Fruit fly (Drosophila melanogaster): ENCODE results near the gene CG10804.

DNA sequence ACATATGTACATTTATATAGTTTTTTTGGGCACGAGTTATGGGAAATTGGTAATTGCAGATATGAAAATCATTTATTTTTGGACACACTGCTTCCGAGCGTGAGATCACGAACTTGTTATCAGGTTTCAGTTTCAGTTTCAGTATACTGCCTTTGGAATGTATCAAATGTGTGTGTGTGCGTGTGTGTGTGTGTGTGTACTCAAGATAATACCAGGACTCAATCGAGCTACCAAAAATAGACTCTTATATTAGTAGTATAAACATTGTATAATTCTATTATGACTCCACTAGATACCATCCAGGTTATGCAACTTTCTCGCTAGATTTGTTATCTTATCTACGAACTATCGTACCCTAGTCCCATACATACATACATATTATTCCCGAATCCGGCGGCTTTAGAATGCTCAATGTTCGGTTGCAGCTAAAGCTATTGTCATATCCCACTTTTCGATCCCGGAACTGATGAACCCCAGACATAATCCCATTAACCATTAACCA lies 33.2 kb downstream of the CG10804 start, which contains the start of gene CG12535:
- TF ChIP-seq Myc (optimal IDR thresholded peaks at IDR 0.05) (no peak), ttk (optimal IDR thresholded peaks at IDR 0.05) (no peak), insv (optimal IDR thresholded peaks at IDR 0.05) (no peak), psq (optimal IDR thresholded peaks at IDR 0.05) (no peak), h (optimal IDR thresholded peaks at IDR 0.05) (no peak), Sin3A (optimal IDR thresholded peaks at IDR 0.05) (no peak)
